Worm (Caenorhabditis elegans): Measurements from ENCODE around the gene Y39F10C.1.

ce11 chrII:625926-626325 lies 49.5 kb upstream of the Y39F10C.1 start:
- TF ChIP-seq him-1 (tag; optimal IDR thresholded peaks at IDR 0.05) (no peak), W03F9.2 (tag; optimal IDR thresholded peaks at IDR 0.05) (no peak)
